Fruit fly (Drosophila melanogaster) whole organism, prepupa: ENCODE measurements around the gene CG10098.

Experiments used
- Blimp-1 ChIP-seq: fragments of 200-800 bp; sonication (Bioruptor generic); optimal IDR thresholded peaks from 3 replicates; lab custom pipeline; 2017; ENCODE audit warnings: missing biosample characterization, missing genetic modification characterization, mild to moderate bottlenecking, moderate library complexity, missing genetic modification reagents
- CG10631 ChIP-seq: fragments of 200-800 bp; sonication (Bioruptor generic); optimal IDR thresholded peaks from 2 replicates; lab custom pipeline; 2016; ENCODE audit warnings: missing biosample characterization, missing genetic modification characterization
- CG10669 ChIP-seq: fragments of 200-800 bp; sonication (Bioruptor generic); optimal IDR thresholded peaks from 3 replicates; lab custom pipeline; 2018; ENCODE audit warnings: missing biosample characterization, mild to moderate bottlenecking, missing genetic modification characterization, moderate library complexity
- CG11902 ChIP-seq: fragments of 200-800 bp; sonication (Bioruptor generic); optimal IDR thresholded peaks from 3 replicates; lab custom pipeline; 2016; ENCODE audit warnings: missing biosample characterization, missing genetic modification characterization
- CG1621 ChIP-seq: fragments of 200-800 bp; sonication (Bioruptor generic); optimal IDR thresholded peaks from 3 replicates; lab custom pipeline; 2018; ENCODE audit warnings: missing biosample characterization, mild to moderate bottlenecking, missing genetic modification characterization
- CG3032 ChIP-seq: fragments of 200-800 bp; optimal IDR thresholded peaks from 2 replicates; lab custom pipeline; 2019; ENCODE audit warnings: missing biosample characterization, mild to moderate bottlenecking, missing genetic modification characterization, moderate library complexity
- CG31627 ChIP-seq: fragments of 200-800 bp; sonication (Bioruptor generic); optimal IDR thresholded peaks from 3 replicates; lab custom pipeline; 2016; ENCODE audit warnings: missing biosample characterization, missing genetic modification characterization
- CG34406 ChIP-seq: fragments of 200-800 bp; sonication (Bioruptor generic); optimal IDR thresholded peaks from 3 replicates; lab custom pipeline; 2016; ENCODE audit warnings: missing biosample characterization, missing genetic modification characterization
- CG3919 ChIP-seq: fragments of 200-800 bp; sonication (Bioruptor generic); optimal IDR thresholded peaks from 3 replicates; lab custom pipeline; 2016; ENCODE audit warnings: missing biosample characterization, missing genetic modification characterization
- CG6163 ChIP-seq: fragments of 200-800 bp; sonication (Bioruptor generic); IDR thresholded peaks from 3 replicates; pipeline ENCODE4 v1.3.6; 2022; ENCODE audit warnings: missing biosample characterization, missing genetic modification characterization
- CG6276 ChIP-seq: fragments of 200-800 bp; sonication (Bioruptor generic); optimal IDR thresholded peaks from 2 replicates; lab custom pipeline; 2017; ENCODE audit warnings: missing biosample characterization, mild to moderate bottlenecking, missing genetic modification characterization
- CG6792 ChIP-seq: fragments of 200-800 bp; sonication (Bioruptor generic); optimal IDR thresholded peaks from 3 replicates; lab custom pipeline; 2016; ENCODE audit warnings: missing biosample characterization, missing genetic modification characterization
- CG6808 ChIP-seq: fragments of 200-800 bp; sonication (Bioruptor generic); optimal IDR thresholded peaks from 3 replicates; lab custom pipeline; 2017; ENCODE audit warnings: missing biosample characterization, missing genetic modification characterization, mild to moderate bottlenecking, moderate library complexity, missing genetic modification reagents
- CG6854 ChIP-seq: fragments of 200-800 bp; sonication (Bioruptor generic); optimal IDR thresholded peaks from 2 replicates; lab custom pipeline; 2017; ENCODE audit warnings: missing biosample characterization, mild to moderate bottlenecking, missing genetic modification characterization
- CG7368 ChIP-seq: fragments of 200-800 bp; sonication (Bioruptor generic); optimal IDR thresholded peaks from 3 replicates; lab custom pipeline; 2016; ENCODE audit warnings: missing biosample characterization, missing genetic modification characterization
- CG8319 ChIP-seq: fragments of 200-800 bp; sonication (Bioruptor generic); optimal IDR thresholded peaks from 3 replicates; lab custom pipeline; 2016; ENCODE audit warnings: missing biosample characterization, missing genetic modification characterization
- CG8632 ChIP-seq: fragments of 200-800 bp; sonication (Bioruptor generic); optimal IDR thresholded peaks from 3 replicates; lab custom pipeline; 2016; ENCODE audit warnings: missing biosample characterization, missing genetic modification characterization
- CG9139 ChIP-seq: fragments of 200-800 bp; sonication (Bioruptor generic); optimal IDR thresholded peaks from 3 replicates; lab custom pipeline; 2017; ENCODE audit warnings: missing biosample characterization, mild to moderate bottlenecking, missing genetic modification characterization
- Eip78C ChIP-seq: fragments of 200-800 bp; sonication (Bioruptor generic); peaks from one replicate; lab custom pipeline; 2016; ENCODE audit warnings: missing biosample characterization, missing genetic modification characterization
- Eip93F ChIP-seq: fragments of 200-800 bp; sonication (Bioruptor generic); optimal IDR thresholded peaks from 2 replicates; lab custom pipeline; 2016; ENCODE audit warnings: missing biosample characterization, mild to moderate bottlenecking, missing genetic modification characterization
- Ets21C ChIP-seq: fragments of 200-800 bp; sonication (Bioruptor generic); optimal IDR thresholded peaks from 3 replicates; lab custom pipeline; 2016; ENCODE audit warnings: missing biosample characterization, missing genetic modification characterization
- Gug ChIP-seq: fragments of 200-800 bp; sonication (Bioruptor generic); IDR thresholded peaks from 2 replicates; pipeline ENCODE4 v1.3.6; 2022; ENCODE audit warnings: missing biosample characterization, missing genetic modification characterization
- Hr38 ChIP-seq: sonication (Bioruptor generic); optimal IDR thresholded peaks from 2 replicates; lab custom pipeline; 2016; ENCODE audit warnings: missing biosample characterization, missing genetic modification characterization
- Hr39 ChIP-seq: fragments of 200-800 bp; sonication (Bioruptor generic); optimal IDR thresholded peaks from 2 replicates; lab custom pipeline; 2016; ENCODE audit warnings: missing biosample characterization, missing genetic modification characterization
- Hr4 ChIP-seq: fragments of 200-800 bp; sonication (Bioruptor generic); optimal IDR thresholded peaks from 3 replicates; lab custom pipeline; 2016; ENCODE audit warnings: missing biosample characterization, missing genetic modification characterization
- OdsH ChIP-seq: fragments of 200-800 bp; sonication (Bioruptor generic); optimal IDR thresholded peaks from 3 replicates; lab custom pipeline; 2016; ENCODE audit warnings: missing biosample characterization, missing genetic modification characterization
- Sox102F ChIP-seq: fragments of 200-800 bp; sonication (Bioruptor generic); optimal IDR thresholded peaks from 2 replicates; lab custom pipeline; 2016; ENCODE audit warnings: missing biosample characterization, mild to moderate bottlenecking, missing genetic modification characterization
- achi ChIP-seq: fragments of 200-800 bp; sonication (Bioruptor generic); optimal IDR thresholded peaks from 3 replicates; lab custom pipeline; 2016; ENCODE audit warnings: missing biosample characterization, missing genetic modification characterization
- cyc ChIP-seq: fragments of 200-800 bp; sonication (Bioruptor generic); optimal IDR thresholded peaks from 3 replicates; lab custom pipeline; 2016; ENCODE audit warnings: missing biosample characterization, missing genetic modification characterization
- dsx ChIP-seq: fragments of 200-800 bp; optimal IDR thresholded peaks from 3 replicates; lab custom pipeline; 2019; ENCODE audit warnings: missing biosample characterization, mild to moderate bottlenecking, missing genetic modification characterization, moderate library complexity; ENCODE audit not compliant: poor library complexity, severe bottlenecking
- eg ChIP-seq: fragments of 200-800 bp; sonication (Bioruptor generic); IDR thresholded peaks from 3 replicates; pipeline ENCODE4 v1.3.6; 2022; ENCODE audit warnings: missing biosample characterization, missing genetic modification characterization
- fd59A ChIP-seq: fragments of 200-800 bp; sonication (Bioruptor generic); optimal IDR thresholded peaks from 2 replicates; lab custom pipeline; 2017; ENCODE audit warnings: missing biosample characterization, mild to moderate bottlenecking, missing genetic modification characterization, missing genetic modification reagents
- pdm3 ChIP-seq: fragments of 200-800 bp; sonication (Bioruptor generic); optimal IDR thresholded peaks from 3 replicates; lab custom pipeline; 2016; ENCODE audit warnings: missing biosample characterization, missing genetic modification characterization
- salr ChIP-seq, 2 experiments: fragments of 200-800 bp; sonication (Bioruptor generic); optimal IDR thresholded peaks; 3 replicates each; lab custom pipeline; 2016 to 2018; ENCODE audit warnings: missing biosample characterization in 2 of 2, missing genetic modification characterization in 2 of 2, mild to moderate bottlenecking in 1 of 2
- ss ChIP-seq, 2 experiments: fragments of 200-800 bp; sonication (Bioruptor generic); optimal IDR thresholded peaks; 2 replicates in 1 of 2; 3 replicates in 1 of 2; lab custom pipeline; 2017 to 2018; ENCODE audit warnings: mild to moderate bottlenecking in 2 of 2, missing biosample characterization in 2 of 2, missing genetic modification characterization in 2 of 2, moderate library complexity in 1 of 2
- svp ChIP-seq: fragments of 200-800 bp; sonication (Bioruptor generic); peaks from one replicate; lab custom pipeline; 2016; ENCODE audit warnings: missing biosample characterization, missing genetic modification characterization
- topi ChIP-seq: fragments of 200-800 bp; sonication (Bioruptor generic); optimal IDR thresholded peaks from 3 replicates; lab custom pipeline; 2016; ENCODE audit warnings: missing biosample characterization, missing genetic modification characterization
- vri ChIP-seq: fragments of 200-800 bp; sonication (Bioruptor generic); optimal IDR thresholded peaks from 3 replicates; lab custom pipeline; 2016; ENCODE audit warnings: missing biosample characterization, mild to moderate bottlenecking, missing genetic modification characterization

The CG10098 gene

DNA sequence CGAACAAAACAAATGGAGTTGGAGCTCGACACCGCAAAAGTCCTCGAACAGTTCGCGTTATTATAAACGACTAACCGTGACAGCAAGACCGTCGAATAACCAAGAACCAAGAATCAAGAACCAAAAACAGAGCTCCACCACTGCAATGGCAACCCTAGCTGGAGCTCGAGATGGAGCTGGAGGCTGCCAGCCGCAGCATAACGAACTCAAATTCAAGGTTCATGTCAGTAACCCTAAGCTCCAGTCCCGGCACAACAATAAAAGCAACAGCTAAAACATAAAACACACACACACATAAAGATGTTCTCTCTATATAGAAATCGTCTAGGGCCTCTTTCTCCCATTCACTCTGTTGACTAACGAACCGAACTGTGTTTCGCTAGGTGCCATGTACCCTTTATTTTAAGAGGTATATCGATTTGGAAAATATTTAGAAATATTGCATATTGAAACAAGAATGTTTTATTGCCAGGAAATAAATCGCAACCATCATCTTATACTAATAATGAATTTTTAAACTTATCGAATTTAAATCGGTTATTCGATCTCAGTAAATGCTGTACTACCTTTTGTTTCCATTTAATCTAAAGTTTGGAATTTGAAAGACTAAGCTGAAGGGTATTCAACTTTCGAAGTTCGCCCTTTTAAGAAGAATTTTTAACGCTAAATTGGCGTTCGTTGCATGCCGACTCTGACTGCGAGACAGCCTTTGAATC, 47.2 kb downstream of the CG10098 start (continued):
- TF ChIP-seq CG7368 (GFP tag; lab: Kevin White, UChicago) = peak; percentile 34
- TF ChIP-seq CG6163 = 0 out of 3 replicates have a peak, but pooled peaks have one; percentile 17
- TF ChIP-seq CG6854 (GFP tag; lab: Kevin White, UChicago) = no peak
- peak; percentile 55 to 71 for TF ChIP-seq salr (GFP tag; optimal IDR thresholded peaks at IDR 0.05; lab: Kevin White, UChicago)
- TF ChIP-seq CG11902 = no peak
- no peak for TF ChIP-seq svp (GFP tag; lab: Kevin White, UChicago)
- peak; percentile 44 for TF ChIP-seq Hr39
- TF ChIP-seq CG34406 = peak; percentile 49
- peak; percentile 69 for TF ChIP-seq achi (GFP tag; lab: Kevin White, UChicago)
- TF ChIP-seq fd59A (GFP tag; lab: Kevin White, UChicago) = peak; percentile 83
- no peak for TF ChIP-seq eg (GFP tag; lab: Robert Waterston, UW)
- no peak for TF ChIP-seq CG6276
- peak; percentile 47 for TF ChIP-seq Hr4 (GFP tag; lab: Kevin White, UChicago)
- peak; percentile 86 for TF ChIP-seq CG3032 (tag; lab: Kevin White, UChicago)
- peak; percentile 57 for TF ChIP-seq CG9139 (GFP tag; lab: Kevin White, UChicago)
- TF ChIP-seq Sox102F (GFP tag; lab: Kevin White, UChicago) = peak; percentile 6
- peak; percentile 66 for TF ChIP-seq CG3919 (GFP tag; lab: Kevin White, UChicago)
- peak; percentile 92 for TF ChIP-seq Eip78C (GFP tag; lab: Kevin White, UChicago)
- peak; percentile 69 for TF ChIP-seq OdsH (GFP tag; lab: Kevin White, UChicago)
- TF ChIP-seq CG8319 (GFP tag; lab: Kevin White, UChicago) = no peak
- peak; percentile 81 for TF ChIP-seq CG6808
- peak; percentile 71 for TF ChIP-seq pdm3 (GFP tag; lab: Kevin White, UChicago)
- peak; percentile 46 for TF ChIP-seq topi (GFP tag; lab: Kevin White, UChicago)
- TF ChIP-seq vri (GFP tag; lab: Kevin White, UChicago) = no peak
- peak; percentile 83 for TF ChIP-seq dsx (GFP tag; lab: Kevin White, UChicago)
- peak; percentile 77 for TF ChIP-seq CG10631
- 0 out of 2 replicates have a peak, but pooled peaks have one; percentile 7 for TF ChIP-seq Gug (GFP tag; lab: Robert Waterston, UW)
- peak; percentile 14 for TF ChIP-seq Ets21C (GFP tag; lab: Kevin White, UChicago)

DNA sequence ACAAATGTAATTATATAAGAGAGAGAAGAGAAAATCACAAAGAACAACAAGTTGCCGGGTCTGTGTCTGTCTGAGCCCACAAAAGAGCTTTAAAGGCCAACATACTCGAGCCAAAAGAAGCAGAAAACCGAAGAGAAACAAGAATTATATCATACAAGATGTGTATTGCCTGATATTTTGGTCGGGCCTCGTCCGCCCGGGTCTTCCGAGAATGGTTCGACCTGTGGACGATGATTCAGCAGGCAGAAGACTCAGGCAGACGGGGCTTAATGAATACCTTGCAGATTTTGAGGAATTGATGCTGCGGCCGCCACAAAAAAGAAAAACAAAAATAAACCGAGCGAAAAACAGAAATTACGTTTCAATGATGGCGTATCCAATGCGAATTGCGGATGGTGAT, 48.6 kb downstream of the CG10098 start:
- TF ChIP-seq CG3919 (GFP tag; lab: Kevin White, UChicago) = no peak
- no peak for TF ChIP-seq eg (GFP tag; lab: Robert Waterston, UW)
- TF ChIP-seq Eip93F (GFP tag; lab: Kevin White, UChicago) = no peak
- no peak for TF ChIP-seq CG1621 (tag; lab: Kevin White, UChicago)
- TF ChIP-seq CG8319 (GFP tag; lab: Kevin White, UChicago) = no peak
- peak; percentile 82 for TF ChIP-seq vri (GFP tag; lab: Kevin White, UChicago)
- TF ChIP-seq Eip78C (GFP tag; lab: Kevin White, UChicago) = peak; percentile 4
- TF ChIP-seq CG11902 = no peak
- TF ChIP-seq CG6854 (GFP tag; lab: Kevin White, UChicago) = peak; percentile 9
- TF ChIP-seq CG6792 = no peak
- no peak for TF ChIP-seq Blimp-1

DNA sequence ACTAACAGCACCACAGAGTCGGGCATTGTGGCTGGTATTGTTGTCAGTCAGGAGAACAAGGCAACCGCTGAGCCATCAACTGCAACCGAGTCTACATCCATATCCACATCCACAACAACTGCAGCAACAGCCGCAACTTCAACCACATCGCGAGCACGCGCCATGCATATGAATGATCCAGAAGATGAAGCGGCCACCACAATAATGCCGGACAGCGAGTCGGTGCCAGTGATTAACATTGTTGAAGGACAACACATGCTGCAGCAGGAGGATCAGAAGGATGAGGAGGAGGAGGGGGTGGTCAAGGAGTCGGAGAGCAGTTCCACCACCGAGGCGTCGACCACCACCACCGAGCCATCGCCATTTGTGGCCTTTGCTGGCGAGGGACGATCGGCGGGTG, 50.4 kb downstream of the CG10098 start:
- peak in 1 of 2 experiments; percentile 33 for TF ChIP-seq ss (GFP tag; optimal IDR thresholded peaks at IDR 0.05; lab: Kevin White, UChicago)
- TF ChIP-seq cyc (GFP tag; lab: Kevin White, UChicago) = no peak
- TF ChIP-seq CG1621 (tag; lab: Kevin White, UChicago) = peak; percentile 71
- TF ChIP-seq dsx (GFP tag; lab: Kevin White, UChicago) = peak; percentile 81
- TF ChIP-seq CG7368 (GFP tag; lab: Kevin White, UChicago) = no peak
- TF ChIP-seq CG31627 (GFP tag; lab: Kevin White, UChicago) = no peak
- TF ChIP-seq CG10669 (GFP tag; lab: Kevin White, UChicago) = no peak
- no peak for TF ChIP-seq CG6792
- TF ChIP-seq Hr38 (GFP tag; lab: Kevin White, UChicago) = no peak
- no peak for TF ChIP-seq CG8632 (GFP tag; lab: Kevin White, UChicago)
- no peak for TF ChIP-seq Gug (GFP tag; lab: Robert Waterston, UW)
